Fruit fly (Drosophila melanogaster) whole organism, embryonic: Measurements from ENCODE around the gene ABCB7.

Experiments used
- Abd-B ChIP-seq: fragments of 200-800 bp; sonication (Bioruptor generic); optimal IDR thresholded peaks from 2 replicates; lab custom pipeline; 2018; ENCODE audit warnings: missing biosample characterization, mild to moderate bottlenecking, missing genetic modification characterization, moderate library complexity
- Antp ChIP-seq: fragments of 200-800 bp; sonication (Bioruptor generic); optimal IDR thresholded peaks from 3 replicates; lab custom pipeline; 2016; ENCODE audit warnings: missing biosample characterization, missing genetic modification characterization
- B-H1 ChIP-seq: fragments of 200-800 bp; sonication (Bioruptor generic); IDR thresholded peaks from 3 replicates; pipeline ENCODE4 v1.3.6; 2022; ENCODE audit warnings: missing biosample characterization, missing genetic modification characterization
- CG10654 ChIP-seq: fragments of 200-800 bp; sonication (Bioruptor generic); optimal IDR thresholded peaks from 2 replicates; lab custom pipeline; 2016; ENCODE audit warnings: missing biosample characterization, missing genetic modification characterization
- CG14014 ChIP-seq: fragments of 200-800 bp; sonication (Bioruptor generic); IDR thresholded peaks from 2 replicates; pipeline ENCODE4 v1.3.6; 2022; ENCODE audit warnings: missing biosample characterization, missing genetic modification characterization
- CG14710 ChIP-seq: fragments of 200-800 bp; sonication (Bioruptor generic); optimal IDR thresholded peaks from 3 replicates; lab custom pipeline; 2019; ENCODE audit warnings: missing biosample characterization, mild to moderate bottlenecking, missing genetic modification characterization, moderate library complexity
- CG17328 ChIP-seq: fragments of 200-800 bp; sonication (Bioruptor generic); IDR thresholded peaks from 2 replicates; pipeline ENCODE4 v1.3.6; 2022; ENCODE audit warnings: missing biosample characterization, missing genetic modification characterization
- CG17568 ChIP-seq: fragments of 200-800 bp; sonication (Bioruptor generic); optimal IDR thresholded peaks from 2 replicates; lab custom pipeline; 2018; ENCODE audit warnings: missing biosample characterization, mild to moderate bottlenecking, missing genetic modification characterization, moderate library complexity
- CG17612 ChIP-seq: fragments of 200-800 bp; sonication (Bioruptor generic); IDR thresholded peaks from 2 replicates; pipeline ENCODE4 v1.3.6; 2022; ENCODE audit warnings: missing biosample characterization, missing genetic modification characterization
- CG30403 ChIP-seq: fragments of 200-800 bp; sonication (Bioruptor generic); optimal IDR thresholded peaks from 3 replicates; lab custom pipeline; 2016; ENCODE audit warnings: missing biosample characterization, missing genetic modification characterization
- CG3065 ChIP-seq: fragments of 200-800 bp; sonication (Bioruptor generic); optimal IDR thresholded peaks from 2 replicates; lab custom pipeline; 2016; ENCODE audit warnings: missing biosample characterization, missing genetic modification characterization
- CG3281 ChIP-seq: fragments of 200-800 bp; sonication (Bioruptor generic); optimal IDR thresholded peaks from 3 replicates; lab custom pipeline; 2017; ENCODE audit warnings: missing biosample characterization, mild to moderate bottlenecking, missing genetic modification characterization
- CG6689 ChIP-seq: fragments of 200-800 bp; sonication (Bioruptor generic); IDR thresholded peaks from 2 replicates; pipeline ENCODE4 v1.3.6; 2022; ENCODE audit warnings: missing biosample characterization, missing genetic modification characterization
- CG7786 ChIP-seq: fragments of 200-800 bp; sonication (Bioruptor generic); optimal IDR thresholded peaks from 2 replicates; lab custom pipeline; 2016; ENCODE audit warnings: missing biosample characterization, missing genetic modification characterization
- CG7963 ChIP-seq: fragments of 200-800 bp; sonication (Bioruptor generic); IDR thresholded peaks from 3 replicates; pipeline ENCODE4 v1.3.6; 2022; ENCODE audit warnings: missing biosample characterization, missing genetic modification characterization; ENCODE audit not compliant: partially characterized antibody
- CG8281 ChIP-seq: fragments of 200-800 bp; sonication (Bioruptor generic); optimal IDR thresholded peaks from 2 replicates; lab custom pipeline; 2018; ENCODE audit warnings: missing biosample characterization, mild to moderate bottlenecking, missing genetic modification characterization, moderate library complexity
- Camta ChIP-seq: fragments of 200-800 bp; sonication (Bioruptor generic); optimal IDR thresholded peaks from 2 replicates; lab custom pipeline; 2016; ENCODE audit warnings: missing biosample characterization, missing genetic modification characterization
- CoRest ChIP-seq: fragments of 200-800 bp; sonication (Bioruptor generic); optimal IDR thresholded peaks from 3 replicates; lab custom pipeline; 2018; ENCODE audit warnings: missing biosample characterization, mild to moderate bottlenecking, missing genetic modification characterization, moderate library complexity
- D19B ChIP-seq: fragments of 200-800 bp; sonication (Bioruptor generic); optimal IDR thresholded peaks from 2 replicates; lab custom pipeline; 2017; ENCODE audit warnings: missing biosample characterization, mild to moderate bottlenecking, missing genetic modification characterization
- Deaf1 ChIP-seq: fragments of 200-800 bp; optimal IDR thresholded peaks from 3 replicates; lab custom pipeline; 2019; ENCODE audit warnings: missing biosample characterization, mild to moderate bottlenecking, missing genetic modification characterization, moderate library complexity
- GATAe ChIP-seq: fragments of 200-800 bp; sonication (Bioruptor generic); conservative IDR thresholded peaks from 2 replicates; pipeline ENCODE4 v1.3.6; 2022; ENCODE audit warnings: missing biosample characterization, missing genetic modification characterization
- Hr51 ChIP-seq, 2 experiments: fragments of 200-800 bp; sonication (Bioruptor generic); optimal IDR thresholded peaks; 2 replicates in 1 of 2; 3 replicates in 1 of 2; lab custom pipeline; 2016 to 2018; ENCODE audit warnings: missing biosample characterization in 2 of 2, missing genetic modification characterization in 2 of 2, mild to moderate bottlenecking in 1 of 2, moderate library complexity in 1 of 2
- Hr78 ChIP-seq, 2 experiments: fragments of 200-800 bp in 1 of 2; fragments of >200 bp in 1 of 2; sonication (Bioruptor generic) in 1 of 2; optimal IDR thresholded peaks; 2 replicates each; lab custom pipeline; 2017 to 2019; ENCODE audit warnings: missing biosample characterization in 2 of 2, missing genetic modification characterization in 2 of 2, mild to moderate bottlenecking in 1 of 2, moderate library complexity in 1 of 2
- Lpt ChIP-seq: fragments of >200 bp; optimal IDR thresholded peaks from 2 replicates; lab custom pipeline; 2018; ENCODE audit warnings: missing biosample characterization, missing genetic modification characterization
- PHDP ChIP-seq: fragments of 200-800 bp; sonication (Bioruptor generic); optimal IDR thresholded peaks from 3 replicates; lab custom pipeline; 2018; ENCODE audit warnings: missing biosample characterization, mild to moderate bottlenecking, missing genetic modification characterization, moderate library complexity
- Stat92E ChIP-seq, 3 experiments: fragments of >200 bp in 2 of 3; fragments of 200-800 bp in 1 of 3; sonication (Bioruptor generic) in 1 of 3; optimal IDR thresholded peaks; 2 replicates each; lab custom pipeline; 2017 to 2019; ENCODE audit warnings: missing biosample characterization in 3 of 3, missing genetic modification characterization in 3 of 3, mild to moderate bottlenecking in 1 of 3, moderate library complexity in 1 of 3
- cato ChIP-seq: fragments of 200-800 bp; sonication (Bioruptor generic); optimal IDR thresholded peaks from 2 replicates; lab custom pipeline; 2016; ENCODE audit warnings: missing biosample characterization, missing genetic modification characterization, borderline replicate concordance
- chinmo ChIP-seq: fragments of 200-800 bp; sonication (Bioruptor generic); IDR thresholded peaks from 4 replicates; pipeline ENCODE4 v1.3.6; 2022; ENCODE audit warnings: missing biosample characterization, missing genetic modification characterization; ENCODE audit not compliant: partially characterized antibody
- en ChIP-seq: fragments of 200-800 bp; sonication (Bioruptor generic); optimal IDR thresholded peaks from 2 replicates; lab custom pipeline; 2016; ENCODE audit warnings: missing biosample characterization, missing genetic modification characterization
- exex ChIP-seq: fragments of 200-800 bp; sonication (Bioruptor generic); optimal IDR thresholded peaks from 4 replicates; lab custom pipeline; 2018; ENCODE audit warnings: missing biosample characterization, mild to moderate bottlenecking, missing genetic modification characterization, moderate library complexity
- gce ChIP-seq: fragments of 200-800 bp; sonication (Bioruptor generic); IDR thresholded peaks from 3 replicates; pipeline ENCODE4 v1.3.6; 2022; ENCODE audit warnings: missing biosample characterization, missing genetic modification characterization
- gfzf ChIP-seq: fragments of 200-800 bp; sonication (Bioruptor generic); optimal IDR thresholded peaks from 2 replicates; lab custom pipeline; 2016; ENCODE audit warnings: missing biosample characterization, mild to moderate bottlenecking, missing genetic modification characterization, moderate library complexity
- hkb ChIP-seq, 2 experiments: fragments of 200-800 bp in 1 of 2; fragments of >200 bp in 1 of 2; sonication (Bioruptor generic) in 1 of 2; IDR thresholded peaks in 1 of 2; optimal IDR thresholded peaks in 1 of 2; 2 replicates each; pipeline versions ENCODE4 v1.3.6 to Lab custom; 2017 to 2022; ENCODE audit warnings: missing biosample characterization in 1 of 2, missing genetic modification characterization in 1 of 2
- kah ChIP-seq: fragments of 200-800 bp; sonication (Bioruptor generic); optimal IDR thresholded peaks from 2 replicates; lab custom pipeline; 2018; ENCODE audit warnings: missing biosample characterization, mild to moderate bottlenecking, missing genetic modification characterization
- kay ChIP-seq: fragments of 200-800 bp; sonication (Bioruptor generic); optimal IDR thresholded peaks from 2 replicates; lab custom pipeline; 2016; ENCODE audit warnings: missing biosample characterization, missing genetic modification characterization
- lab ChIP-seq: fragments of 200-800 bp; sonication (Bioruptor generic); optimal IDR thresholded peaks from 3 replicates; lab custom pipeline; 2017; ENCODE audit warnings: missing biosample characterization, missing genetic modification characterization, mild to moderate bottlenecking, moderate library complexity, missing genetic modification reagents
- lola ChIP-seq, 3 experiments: fragments of >200 bp in 2 of 3; fragments of 200-800 bp in 1 of 3; sonication (Bioruptor generic) in 1 of 3; optimal IDR thresholded peaks; 2 replicates each; lab custom pipeline; 2017 to 2019; ENCODE audit warnings: missing biosample characterization in 3 of 3, missing genetic modification characterization in 3 of 3, mild to moderate bottlenecking in 1 of 3, moderate library complexity in 1 of 3
- luna ChIP-seq: fragments of 200-800 bp; sonication (Bioruptor generic); optimal IDR thresholded peaks from 2 replicates; lab custom pipeline; 2016; ENCODE audit warnings: missing biosample characterization, missing genetic modification characterization
- mam ChIP-seq: fragments of 200-800 bp; sonication (Bioruptor generic); optimal IDR thresholded peaks from 3 replicates; lab custom pipeline; 2016; ENCODE audit warnings: missing biosample characterization, missing genetic modification characterization
- nmo ChIP-seq: fragments of 200-800 bp; sonication (Bioruptor generic); optimal IDR thresholded peaks from 2 replicates; lab custom pipeline; 2018; ENCODE audit warnings: missing biosample characterization, mild to moderate bottlenecking, missing genetic modification characterization, moderate library complexity
- shn ChIP-seq: fragments of 200-800 bp; sonication (Bioruptor generic); optimal IDR thresholded peaks from 3 replicates; lab custom pipeline; 2016; ENCODE audit warnings: missing biosample characterization, missing genetic modification characterization
- slou ChIP-seq: fragments of 200-800 bp; sonication (Bioruptor generic); optimal IDR thresholded peaks from 3 replicates; lab custom pipeline; 2016; ENCODE audit warnings: missing biosample characterization, missing genetic modification characterization
- slp2 ChIP-seq: fragments of 200-800 bp; sonication (Bioruptor generic); optimal IDR thresholded peaks from 2 replicates; lab custom pipeline; 2016; ENCODE audit warnings: missing biosample characterization, missing genetic modification characterization
- so ChIP-seq: fragments of 200-800 bp; sonication (Bioruptor generic); IDR thresholded peaks from 3 replicates; pipeline ENCODE4 v1.3.6; 2022; ENCODE audit warnings: missing biosample characterization, missing genetic modification characterization
- sug ChIP-seq: fragments of 200-800 bp; optimal IDR thresholded peaks from 2 replicates; lab custom pipeline; 2019; ENCODE audit warnings: missing biosample characterization, mild to moderate bottlenecking, missing genetic modification characterization, moderate library complexity
- tgo ChIP-seq: fragments of 200-800 bp; sonication (Bioruptor generic); IDR thresholded peaks from 3 replicates; pipeline ENCODE4 v1.3.6; 2022; ENCODE audit warnings: missing biosample characterization, missing genetic modification characterization
- tna ChIP-seq: fragments of 200-800 bp; sonication (Bioruptor generic); IDR thresholded peaks from 2 replicates; pipeline ENCODE4 v1.3.6; 2022; ENCODE audit warnings: missing biosample characterization, missing genetic modification characterization; ENCODE audit not compliant: partially characterized antibody
- unc-4 ChIP-seq: fragments of 200-800 bp; sonication (Bioruptor generic); IDR thresholded peaks from 2 replicates; pipeline ENCODE4 v1.3.6; 2022; ENCODE audit warnings: missing biosample characterization, missing genetic modification characterization; ENCODE audit not compliant: partially characterized antibody
- zf30C ChIP-seq: fragments of 200-800 bp; sonication (Bioruptor generic); optimal IDR thresholded peaks from 3 replicates; lab custom pipeline; 2018; ENCODE audit warnings: missing biosample characterization, mild to moderate bottlenecking, missing genetic modification characterization

ABCB7 gene

dm6 chr3L:1584003-1584402 is 34.2 kb upstream of the ABCB7 start (continued):
- no peak for TF ChIP-seq Deaf1 (tag; lab: Kevin White, UChicago)
- TF ChIP-seq chinmo (GFP tag; lab: Robert Waterston, UW) = no peak
- peak; percentile 64 for TF ChIP-seq tgo
- peak; percentile 78 for TF ChIP-seq CG17328 (GFP tag; lab: Robert Waterston, UW)
- no peak for TF ChIP-seq Lpt (GFP tag; lab: Kevin White, UChicago)
- no peak for TF ChIP-seq CG8281 (tag; lab: Kevin White, UChicago)
- TF ChIP-seq sug = no peak
- TF ChIP-seq Camta (GFP tag; lab: Kevin White, UChicago) = no peak
- TF ChIP-seq Antp (GFP tag; lab: Kevin White, UChicago) = peak; percentile 37
- peak; percentile 25 for TF ChIP-seq kay (GFP tag; lab: Kevin White, UChicago)
- TF ChIP-seq so (GFP tag; lab: Robert Waterston, UW) = peak; percentile 67; the same call in 2 of the 3 replicates
- TF ChIP-seq Hr78 (GFP tag; optimal IDR thresholded peaks at IDR 0.05; lab: Kevin White, UChicago) = peak in 1 of 2 experiments; percentile 10
- no peak for TF ChIP-seq tna (GFP tag; lab: Robert Waterston, UW)
- TF ChIP-seq Stat92E (GFP tag; optimal IDR thresholded peaks at IDR 0.05; lab: Kevin White, UChicago) = no peak
- TF ChIP-seq gce = peak; percentile 67; the same call in 1 of the 3 replicates
- TF ChIP-seq CG3065 (GFP tag; lab: Kevin White, UChicago) = peak; percentile 22
- TF ChIP-seq CG3281 (GFP tag; lab: Kevin White, UChicago) = no peak
- peak; percentile 60 for TF ChIP-seq CoRest (tag; lab: Kevin White, UChicago)
- TF ChIP-seq PHDP = peak; percentile 62
- peak; percentile 41 for TF ChIP-seq Abd-B (GFP tag; lab: Kevin White, UChicago)
- TF ChIP-seq CG7786 = peak; percentile 26
- TF ChIP-seq unc-4 (GFP tag; lab: Robert Waterston, UW) = no peak
- TF ChIP-seq cato (GFP tag; lab: Kevin White, UChicago) = peak; percentile 51
- TF ChIP-seq lola (GFP tag; optimal IDR thresholded peaks at IDR 0.05; lab: Kevin White, UChicago) = peak in 1 of 3 experiments; percentile 59
- TF ChIP-seq CG17568 (GFP tag; lab: Kevin White, UChicago) = peak; percentile 56
- peak; percentile 73 for TF ChIP-seq nmo (GFP tag; lab: Kevin White, UChicago)
- TF ChIP-seq mam (GFP tag; lab: Kevin White, UChicago) = no peak
- no peak for TF ChIP-seq kah (GFP tag; lab: Kevin White, UChicago)
- peak; percentile 61 for TF ChIP-seq slp2 (GFP tag; lab: Kevin White, UChicago)
- no peak for TF ChIP-seq exex (tag; lab: Kevin White, UChicago)
- peak; percentile 36; the same call in 2 of the 3 replicates for TF ChIP-seq B-H1
- TF ChIP-seq gfzf = no peak
- no peak for TF ChIP-seq D19B (GFP tag; lab: Kevin White, UChicago)
- no peak for TF ChIP-seq CG17612 (GFP tag; lab: Robert Waterston, UW)
- no peak for TF ChIP-seq lab
- no peak for TF ChIP-seq CG10654 (GFP tag; lab: Kevin White, UChicago)
- TF ChIP-seq CG14710 (tag; lab: Kevin White, UChicago) = no peak
- peak; percentile 41 to 71 for TF ChIP-seq Hr51 (GFP tag; optimal IDR thresholded peaks at IDR 0.05; lab: Kevin White, UChicago)
- peak; percentile 75 for TF ChIP-seq CG6689 (GFP tag; lab: Robert Waterston, UW)
- peak; percentile 18 for TF ChIP-seq en (GFP tag; lab: Kevin White, UChicago)
- peak; percentile 22 for TF ChIP-seq zf30C (GFP tag; lab: Kevin White, UChicago)
- TF ChIP-seq GATAe = 0 out of 2 replicates have a peak, but pooled peaks have one; percentile 30
- TF ChIP-seq slou (GFP tag; lab: Kevin White, UChicago) = no peak
- TF ChIP-seq CG14014 (GFP tag; lab: Robert Waterston, UW) = peak; percentile 48; the same call in 1 of the 2 replicates
- TF ChIP-seq CG7963 (GFP tag; lab: Robert Waterston, UW) = no peak
- TF ChIP-seq CG30403 (GFP tag; lab: Kevin White, UChicago) = peak; percentile 68
- TF ChIP-seq shn (GFP tag; lab: Kevin White, UChicago) = peak; percentile 12
- no peak for TF ChIP-seq hkb (optimal IDR thresholded peaks at IDR 0.05; lab: Kevin White, UChicago)
- no peak for TF ChIP-seq hkb (GFP tag; IDR thresholded peaks at IDR 0.05; lab: Robert Waterston, UW)
- TF ChIP-seq luna = no peak
